Worm (Caenorhabditis elegans) whole organism, young adult: ENCODE data around the gene M05D6.2.
A peak's percentile ranks its signal among the peaks of the same experiment; 100 is the strongest.

Experiments used
- C17E4.6 ChIP-seq: fragments of 200-800 bp; sonication (Bioruptor generic); IDR thresholded peaks from 2 replicates; pipeline ENCODE4 v1.3.6; 2022; ENCODE audit warnings: missing genetic modification reagents, missing genetic modification characterization, missing compliant biosample characterization
- F22D6.2 ChIP-seq: sonication (generic microtip); optimal IDR thresholded peaks from 2 replicates; lab custom pipeline; 2016; ENCODE audit warnings: mild to moderate bottlenecking, missing genetic modification characterization, missing compliant biosample characterization
- F55B11.4 ChIP-seq: sonication (generic microtip); optimal IDR thresholded peaks from 2 replicates; lab custom pipeline; 2016; ENCODE audit warnings: missing compliant biosample characterization, missing genetic modification characterization, borderline replicate concordance; ENCODE audit not compliant: insufficient read depth
- F57A8.1 ChIP-seq: fragments of 200-800 bp; sonication (Bioruptor generic); optimal IDR thresholded peaks from 2 replicates; lab custom pipeline; 2018; ENCODE audit warnings: mild to moderate bottlenecking, missing genetic modification characterization, moderate library complexity, missing compliant biosample characterization
- F57C9.4 ChIP-seq: sonication (generic microtip); optimal IDR thresholded peaks from 2 replicates; lab custom pipeline; 2017; ENCODE audit warnings: mild to moderate bottlenecking, missing genetic modification characterization, missing compliant biosample characterization
- T07F8.4 ChIP-seq: sonication (generic microtip); optimal IDR thresholded peaks from 2 replicates; lab custom pipeline; 2016; ENCODE audit warnings: mild to moderate bottlenecking, missing genetic modification characterization, moderate library complexity, missing compliant biosample characterization
- Y67H2A.10 ChIP-seq: fragments of 200-800 bp; sonication (Bioruptor generic); conservative IDR thresholded peaks from 2 replicates; pipeline ENCODE4 v1.3.6; 2022; ENCODE audit warnings: missing genetic modification reagents, missing genetic modification characterization, missing compliant biosample characterization
- Y95B8A.8 ChIP-seq: fragments of 200-800 bp; sonication (Bioruptor generic); IDR thresholded peaks from 2 replicates; pipeline ENCODE4 v1.3.6; 2022; ENCODE audit warnings: missing genetic modification reagents, missing genetic modification characterization, missing compliant biosample characterization
- aptf-3 ChIP-seq: fragments of 200-800 bp; sonication (Bioruptor generic); IDR thresholded peaks from 2 replicates; pipeline ENCODE4 v1.3.6; 2022; ENCODE audit warnings: missing genetic modification characterization, missing compliant biosample characterization
- attf-3 ChIP-seq: fragments of 200-800 bp; sonication (Bioruptor generic); conservative IDR thresholded peaks from 2 replicates; pipeline ENCODE4 v1.3.6; 2022; ENCODE audit warnings: missing genetic modification reagents, missing genetic modification characterization, missing compliant biosample characterization
- attf-5 ChIP-seq: fragments of 200-800 bp; sonication (Bioruptor generic); optimal IDR thresholded peaks from 2 replicates; lab custom pipeline; 2018; ENCODE audit warnings: mild to moderate bottlenecking, missing genetic modification characterization, missing compliant biosample characterization
- attf-6 ChIP-seq: fragments of 200-800 bp; sonication (Bioruptor generic); IDR thresholded peaks from 2 replicates; pipeline ENCODE4 v1.3.6; 2022; ENCODE audit warnings: missing genetic modification reagents, missing genetic modification characterization, missing compliant biosample characterization
- ceh-58 ChIP-seq: fragments of 200-800 bp; sonication (Bioruptor generic); IDR thresholded peaks from 2 replicates; pipeline ENCODE4 v1.3.6; 2022; ENCODE audit warnings: missing genetic modification characterization, missing compliant biosample characterization
- ceh-79 ChIP-seq: sonication (generic microtip); optimal IDR thresholded peaks from 2 replicates; lab custom pipeline; 2017; ENCODE audit warnings: mild to moderate bottlenecking, missing genetic modification characterization, missing compliant biosample characterization
- ceh-91 ChIP-seq: fragments of 200-800 bp; sonication (Bioruptor generic); IDR thresholded peaks from 2 replicates; pipeline ENCODE4 v1.3.6; 2022; ENCODE audit warnings: missing genetic modification reagents, missing genetic modification characterization, missing compliant biosample characterization
- chd-7 ChIP-seq: sonication (generic microtip); optimal IDR thresholded peaks from 2 replicates; lab custom pipeline; 2016; ENCODE audit warnings: mild to moderate bottlenecking, missing genetic modification characterization, moderate library complexity, missing compliant biosample characterization
- efl-1 ChIP-seq: fragments of 150-350 bp; optimal IDR thresholded peaks from 2 replicates; lab custom pipeline; 2014; ENCODE audit warnings: missing biosample characterization, missing genetic modification reagents, missing genetic modification characterization
- ets-4 ChIP-seq: fragments of 200-800 bp; sonication (Bioruptor generic); optimal IDR thresholded peaks from 2 replicates; lab custom pipeline; 2018; ENCODE audit warnings: mild to moderate bottlenecking, missing genetic modification characterization, missing compliant biosample characterization
- hlh-12 ChIP-seq: sonication (generic microtip); optimal IDR thresholded peaks from 2 replicates; lab custom pipeline; 2016; ENCODE audit warnings: missing genetic modification characterization, missing compliant biosample characterization
- hmg-1.2 ChIP-seq: fragments of 200-800 bp; sonication (Bioruptor generic); IDR thresholded peaks from 2 replicates; pipeline ENCODE4 v1.3.6; 2022; ENCODE audit warnings: missing genetic modification reagents, missing genetic modification characterization, missing compliant biosample characterization
- hsf-1 ChIP-seq: fragments of 200-800 bp; sonication (Bioruptor generic); IDR thresholded peaks from 2 replicates; pipeline ENCODE4 v1.3.6; 2022; ENCODE audit warnings: missing genetic modification reagents, missing genetic modification characterization, missing compliant biosample characterization
- let-607 ChIP-seq, 2 experiments: fragments of 200-800 bp in 1 of 2; sonication (Bioruptor generic) in 1 of 2; sonication (generic microtip) in 1 of 2; optimal IDR thresholded peaks; 2 replicates each; lab custom pipeline; 2016 to 2018; ENCODE audit warnings: mild to moderate bottlenecking in 2 of 2, missing compliant biosample characterization in 2 of 2, missing genetic modification characterization in 2 of 2, moderate library complexity in 2 of 2, missing genotype in 1 of 2
- lin-35 ChIP-seq, 3 experiments: fragments of 150-350 bp in 2 of 3; sonication (generic microtip) in 1 of 3; optimal IDR thresholded peaks; 2 replicates each; lab custom pipeline; 2014 to 2018; ENCODE audit warnings: missing biosample characterization in 3 of 3, missing genetic modification characterization in 3 of 3, missing genetic modification reagents in 3 of 3
- lin-40 ChIP-seq: sonication (generic microtip); optimal IDR thresholded peaks from 2 replicates; lab custom pipeline; 2016; ENCODE audit warnings: missing genetic modification characterization, mild to moderate bottlenecking, missing compliant biosample characterization, missing genotype, missing genetic modification reagents
- lin-54 ChIP-seq: fragments of 200-800 bp; sonication (Bioruptor generic); optimal IDR thresholded peaks from 2 replicates; lab custom pipeline; 2018; ENCODE audit warnings: mild to moderate bottlenecking, missing genetic modification characterization, missing compliant biosample characterization
- lsy-27 ChIP-seq: sonication (generic microtip); optimal IDR thresholded peaks from 2 replicates; lab custom pipeline; 2017; ENCODE audit warnings: missing genetic modification characterization, mild to moderate bottlenecking, missing compliant biosample characterization, antibody characterized with exemption, missing genotype, borderline replicate concordance; ENCODE audit not compliant: insufficient read depth
- madf-6 ChIP-seq: fragments of 200-800 bp; sonication (Bioruptor generic); IDR thresholded peaks from 2 replicates; pipeline ENCODE4 v1.3.6; 2022; ENCODE audit warnings: missing genetic modification reagents, missing genetic modification characterization, missing compliant biosample characterization
- nfya-1 ChIP-seq: sonication (generic microtip); optimal IDR thresholded peaks from 2 replicates; lab custom pipeline; 2017; ENCODE audit warnings: antibody characterized with exemption, missing compliant biosample characterization, missing genetic modification characterization, borderline replicate concordance; ENCODE audit not compliant: insufficient read depth
- nhr-120 ChIP-seq: fragments of 200-800 bp; sonication (Bioruptor generic); IDR thresholded peaks from 2 replicates; pipeline ENCODE4 v1.3.6; 2022; ENCODE audit warnings: missing genetic modification characterization, missing compliant biosample characterization
- pbrm-1 ChIP-seq: fragments of 200-800 bp; sonication (Bioruptor generic); IDR thresholded peaks from 2 replicates; pipeline ENCODE4 v1.3.6; 2022; ENCODE audit warnings: missing genetic modification reagents, missing genetic modification characterization, missing compliant biosample characterization
- pha-4 ChIP-seq: fragments of 150-350 bp; sonication (generic microtip); optimal IDR thresholded peaks from 2 replicates; lab custom pipeline; 2014; ENCODE audit warnings: missing biosample characterization, missing genetic modification reagents, missing genetic modification characterization
- rec-8 ChIP-seq, 2 experiments: sonication (generic microtip); optimal IDR thresholded peaks; 2 replicates each; lab custom pipeline; 2016; ENCODE audit warnings: mild to moderate bottlenecking in 2 of 2, missing genetic modification characterization in 2 of 2, missing genetic modification reagents in 2 of 2, missing genotype in 2 of 2, missing biosample characterization in 1 of 2, missing compliant biosample characterization in 1 of 2, moderate library complexity in 1 of 2
- sea-2 ChIP-seq: fragments of 200-800 bp; sonication (Bioruptor generic); IDR thresholded peaks from 2 replicates; pipeline ENCODE4 v1.3.6; 2022; ENCODE audit warnings: missing genetic modification characterization, missing compliant biosample characterization
- snpc-3.4 ChIP-seq: sonication (generic microtip); optimal IDR thresholded peaks from 2 replicates; lab custom pipeline; 2017; ENCODE audit warnings: missing genetic modification characterization, mild to moderate bottlenecking, missing compliant biosample characterization, antibody characterized with exemption, moderate library complexity, missing genotype, missing genetic modification reagents
- snpc-4 ChIP-seq, 5 experiments: fragments of 150-350 bp in 1 of 5; sonication (generic microtip) in 4 of 5; optimal IDR thresholded peaks; 2 replicates each; lab custom pipeline; 2014 to 2018; ENCODE audit warnings: missing genetic modification characterization in 5 of 5, missing biosample characterization in 3 of 5, antibody characterized with exemption in 2 of 5, mild to moderate bottlenecking in 2 of 5, missing compliant biosample characterization in 2 of 5, missing genotype in 2 of 5, moderate library complexity in 2 of 5, missing genetic modification reagents in 1 of 5
- somi-1 ChIP-seq: fragments of 200-800 bp; sonication (Bioruptor generic); optimal IDR thresholded peaks from 2 replicates; lab custom pipeline; 2018; ENCODE audit warnings: mild to moderate bottlenecking, missing genetic modification characterization, missing compliant biosample characterization
- sptf-2 ChIP-seq: fragments of 200-800 bp; sonication (Bioruptor generic); optimal IDR thresholded peaks from 2 replicates; lab custom pipeline; 2018; ENCODE audit warnings: mild to moderate bottlenecking, missing genetic modification characterization, missing compliant biosample characterization
- tbp1 ChIP-seq: fragments of 200-800 bp; sonication (Bioruptor generic); optimal IDR thresholded peaks from 2 replicates; lab custom pipeline; 2018; ENCODE audit warnings: mild to moderate bottlenecking, missing genetic modification characterization, missing compliant biosample characterization
- tbx-9 ChIP-seq: sonication (generic microtip); optimal IDR thresholded peaks from 2 replicates; lab custom pipeline; 2016; ENCODE audit warnings: borderline replicate concordance, missing genetic modification characterization, inconsistent platforms, missing compliant biosample characterization
- unc-130 ChIP-seq: sonication (generic microtip); optimal IDR thresholded peaks from 2 replicates; lab custom pipeline; 2016; ENCODE audit warnings: missing genetic modification reagents, missing genetic modification characterization, missing compliant biosample characterization
- xnd-1 ChIP-seq: sonication (generic microtip); optimal IDR thresholded peaks from 2 replicates; lab custom pipeline; 2016; ENCODE audit warnings: missing genotype, missing genetic modification reagents, missing genetic modification characterization, missing compliant biosample characterization
- zfh-2 ChIP-seq: fragments of 200-800 bp; sonication (Bioruptor generic); conservative IDR thresholded peaks from 2 replicates; pipeline ENCODE4 v1.3.6; 2022; ENCODE audit warnings: missing genetic modification reagents, missing genetic modification characterization, missing compliant biosample characterization
- ztf-18 ChIP-seq: sonication (generic microtip); optimal IDR thresholded peaks from 2 replicates; lab custom pipeline; 2016; ENCODE audit warnings: missing genotype, mild to moderate bottlenecking, missing genetic modification characterization, missing compliant biosample characterization
- ztf-25 ChIP-seq: fragments of 200-800 bp; sonication (Bioruptor generic); IDR thresholded peaks from 2 replicates; pipeline ENCODE4 v1.3.6; 2022; ENCODE audit warnings: missing genetic modification reagents, missing genetic modification characterization, missing compliant biosample characterization
- ztf-26 ChIP-seq: sonication (generic microtip); optimal IDR thresholded peaks from 2 replicates; lab custom pipeline; 2017; ENCODE audit warnings: missing genetic modification characterization, missing compliant biosample characterization

The M05D6.2 gene

DNA sequence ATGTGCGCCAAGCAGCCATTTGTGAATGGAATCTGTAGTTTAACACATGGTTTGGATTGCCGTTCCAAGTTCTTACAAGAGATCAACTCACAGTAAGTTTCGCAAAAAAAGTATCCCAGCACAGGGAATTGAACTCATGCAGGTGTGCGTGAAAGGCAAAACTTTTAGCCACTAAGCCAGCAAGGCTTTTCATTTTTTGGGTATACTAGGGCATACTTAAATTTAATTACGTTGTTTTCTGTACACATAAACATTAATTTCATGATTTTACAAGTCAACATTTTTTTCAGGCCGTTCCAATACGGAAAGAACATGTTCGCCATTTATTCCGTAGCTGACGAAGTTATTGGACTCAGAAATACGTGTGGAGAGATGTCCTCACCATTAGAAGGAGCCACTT, 26.4 kb upstream of the M05D6.2 start (continued):
- no peak for TF ChIP-seq lsy-27 (tag; lab: Kevin White, UChicago)
- TF ChIP-seq attf-6 (GFP tag; lab: Robert Waterston, UW), result peak; percentile 69; the same call in 1 of the 2 replicates
- TF ChIP-seq sea-2, result 0 out of 2 replicates have a peak, but pooled peaks have one; percentile 29
- peak; percentile 83 for TF ChIP-seq F57A8.1 (GFP tag; lab: Kevin White, UChicago)
- peak; percentile 59 for TF ChIP-seq snpc-4 (GFP tag; optimal IDR thresholded peaks at IDR 0.05; lab: Kevin White, UChicago)
- peak in 2 of 4 experiments; percentile 26 to 60 for TF ChIP-seq snpc-4 (tag; optimal IDR thresholded peaks at IDR 0.05; lab: Kevin White, UChicago)
- no peak for TF ChIP-seq nfya-1 (tag; lab: Kevin White, UChicago)
- peak; percentile 74; the same call in 1 of the 2 replicates for TF ChIP-seq aptf-3 (GFP tag; lab: Robert Waterston, UW)
- no peak for TF ChIP-seq Y95B8A.8
- TF ChIP-seq hsf-1 (GFP tag; lab: Robert Waterston, UW), result peak; percentile 81
- TF ChIP-seq somi-1 (GFP tag; lab: Kevin White, UChicago), result peak; percentile 46
- TF ChIP-seq nhr-120 (GFP tag; lab: Robert Waterston, UW), result peak; percentile 98
- peak; percentile 86; the same call in 1 of the 2 replicates for TF ChIP-seq ztf-25 (GFP tag; lab: Robert Waterston, UW)
- peak; percentile 92 for TF ChIP-seq snpc-3.4
- TF ChIP-seq ets-4 (GFP tag; lab: Kevin White, UChicago), result no peak
- TF ChIP-seq unc-130, result peak; percentile 26
- peak; percentile 73 for TF ChIP-seq madf-6 (GFP tag; lab: Robert Waterston, UW)
- peak; percentile 39 for TF ChIP-seq F22D6.2
- no peak for TF ChIP-seq sptf-2 (GFP tag; lab: Kevin White, UChicago)
- peak; percentile 15 for TF ChIP-seq F55B11.4
- TF ChIP-seq pbrm-1 (GFP tag; lab: Robert Waterston, UW), result peak; percentile 63
- peak; percentile 80 to 92 for TF ChIP-seq rec-8 (tag; optimal IDR thresholded peaks at IDR 0.05; lab: Kevin White, UChicago)
- peak; percentile 87 for TF ChIP-seq ceh-79 (tag; lab: Kevin White, UChicago)
- peak; percentile 50; the same call in 1 of the 2 replicates for TF ChIP-seq C17E4.6 (GFP tag; lab: Robert Waterston, UW)
- no peak for TF ChIP-seq ztf-26 (tag; lab: Kevin White, UChicago)
- TF ChIP-seq attf-3 (GFP tag; lab: Robert Waterston, UW), result no peak
- peak; percentile 65 for TF ChIP-seq attf-5
- peak; percentile 76 for TF ChIP-seq ztf-18
- TF ChIP-seq ceh-91 (GFP tag; lab: Robert Waterston, UW), result no peak
- no peak for TF ChIP-seq zfh-2
- TF ChIP-seq lin-40 (tag; lab: Kevin White, UChicago), result no peak

DNA sequence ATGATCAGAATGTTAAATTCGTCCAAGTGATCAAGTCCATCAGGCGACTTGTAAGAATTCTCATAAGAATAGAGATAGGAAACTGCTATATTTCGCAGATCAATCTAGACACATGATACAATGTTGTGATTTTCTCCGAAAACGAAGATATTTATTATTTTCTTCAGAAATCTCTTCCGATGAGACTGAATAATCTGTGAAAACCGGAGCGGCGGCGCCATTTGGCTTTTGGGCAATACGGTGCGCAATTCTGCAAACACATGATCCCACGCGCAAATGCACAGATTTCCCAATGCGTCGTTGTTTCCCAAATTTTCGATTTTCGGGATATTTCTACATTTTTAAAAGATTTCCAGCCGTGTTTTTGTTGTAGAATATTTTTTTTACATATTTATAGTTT, 25.7 kb upstream of the M05D6.2 start:
- TF ChIP-seq chd-7 (tag; lab: Kevin White, UChicago) (no peak), F22D6.2 (no peak), attf-3 (GFP tag; lab: Robert Waterston, UW) (no peak), madf-6 (GFP tag; lab: Robert Waterston, UW) (peak; percentile 70; the same call in 1 of the 2 replicates), xnd-1 (tag; lab: Kevin White, UChicago) (peak; percentile 5), Y67H2A.10 (GFP tag; lab: Robert Waterston, UW) (no peak), pha-4 (tag; lab: Kevin White, UChicago) (no peak), ceh-58 (GFP tag; lab: Robert Waterston, UW) (no peak), hmg-1.2 (peak; percentile 28; the same call in 1 of the 2 replicates), F57A8.1 (GFP tag; lab: Kevin White, UChicago) (no peak), F57C9.4 (no peak), let-607 (tag; optimal IDR thresholded peaks at IDR 0.05; lab: Kevin White, UChicago) (no peak), rec-8 (tag; optimal IDR thresholded peaks at IDR 0.05; lab: Kevin White, UChicago) (no peak), efl-1 (GFP tag; lab: Kevin White, UChicago) (peak; percentile 40), tbp1 (GFP tag; lab: Kevin White, UChicago) (peak; percentile 38), T07F8.4 (tag; lab: Kevin White, UChicago) (no peak), F55B11.4 (no peak), lin-35 (GFP tag; optimal IDR thresholded peaks at IDR 0.05; lab: Kevin White, UChicago) (peak in 1 of 3 experiments; percentile 7), tbx-9 (tag; lab: Kevin White, UChicago) (no peak), C17E4.6 (GFP tag; lab: Robert Waterston, UW) (no peak), lin-54 (peak; percentile 41), snpc-4 (GFP tag; optimal IDR thresholded peaks at IDR 0.05; lab: Kevin White, UChicago) (no peak), snpc-4 (tag; optimal IDR thresholded peaks at IDR 0.05; lab: Kevin White, UChicago) (peak in 1 of 4 experiments; percentile 16), attf-6 (GFP tag; lab: Robert Waterston, UW) (no peak), hlh-12 (tag; lab: Kevin White, UChicago) (no peak)
